Worm (Caenorhabditis elegans): ENCODE measurements around the gene algn-6.

Gene algn-6

DNA sequence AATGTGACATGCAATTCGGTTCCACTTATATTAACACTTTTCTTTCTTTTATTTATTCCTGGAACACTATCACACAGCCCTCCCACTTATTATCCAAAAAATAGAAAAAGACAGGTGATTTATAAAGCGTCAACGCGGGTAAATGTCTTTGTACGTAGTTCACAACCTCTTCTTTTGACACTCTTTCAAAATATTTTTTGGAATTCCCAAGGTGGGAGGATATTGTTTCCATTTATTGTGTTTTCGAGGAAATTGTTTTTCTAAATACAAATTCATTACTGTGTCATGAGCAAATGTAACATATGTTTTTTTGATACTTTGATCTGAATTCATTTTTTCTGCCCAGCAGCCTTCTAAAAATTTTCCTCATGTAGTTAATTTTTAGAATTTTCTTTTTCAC, 18.3 kb downstream of the algn-6 start:
- TF ChIP-seq elt-3 (tag; optimal IDR thresholded peaks at IDR 0.05) (no peak), lsy-12 (tag; optimal IDR thresholded peaks at IDR 0.05) (no peak), unc-62 (GFP tag; optimal IDR thresholded peaks at IDR 0.05) (no peak)

DNA sequence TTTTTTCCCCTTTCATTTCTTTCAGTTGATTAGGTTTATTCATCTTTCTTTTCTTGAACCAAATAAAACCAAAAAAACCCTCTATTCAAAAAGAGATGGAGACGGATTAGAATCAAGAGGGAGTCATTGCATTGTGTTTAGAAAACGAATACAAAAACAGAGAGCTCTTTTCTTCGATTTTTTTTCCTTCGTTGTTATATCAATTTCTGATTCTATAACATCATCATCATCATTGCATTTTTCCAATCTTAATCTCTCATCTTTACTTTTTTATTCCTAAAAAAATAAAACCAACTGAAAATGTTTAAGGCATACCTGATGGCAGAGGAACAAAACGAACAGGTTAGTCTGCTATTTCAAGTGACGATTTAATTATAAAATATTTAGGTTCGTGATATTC, 19.2 kb downstream of the algn-6 start, which contains the start of gene T05H10.8:
Gene T05H10.8, plus strand, starts transcription at position 301 of the 400 bp plus-strand sequence.
- TF ChIP-seq snpc-4 (tag; optimal IDR thresholded peaks at IDR 0.05) (no peak), nhr-43 (tag; optimal IDR thresholded peaks at IDR 0.05; ENCODE audit: poor library complexity, severe bottlenecking) (no peak), hmg-11 (tag; optimal IDR thresholded peaks at IDR 0.05) (no peak), nhr-77 (tag; optimal IDR thresholded peaks at IDR 0.05) (no peak), ztf-4 (tag; optimal IDR thresholded peaks at IDR 0.05) (no peak)

DNA sequence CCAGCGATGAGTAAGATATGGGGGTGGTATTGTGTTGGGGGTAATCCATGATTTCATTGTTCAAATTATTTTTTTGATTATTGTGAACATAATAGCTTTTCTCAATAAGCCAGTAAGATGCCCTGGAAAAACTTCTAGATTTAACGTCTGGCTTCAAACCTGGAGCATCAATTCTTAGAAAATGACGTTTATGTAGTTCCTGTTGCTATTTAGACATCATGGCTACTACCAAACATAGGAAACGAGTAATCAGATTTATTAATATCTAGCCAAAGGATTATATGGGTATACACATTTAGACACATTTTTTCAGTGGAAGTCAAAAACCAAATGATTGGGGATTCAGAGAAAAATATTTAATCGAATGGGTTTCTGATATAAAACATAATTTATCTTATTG, 19.9 kb downstream of the algn-6 start:
- TF ChIP-seq tbx-2 (tag; optimal IDR thresholded peaks at IDR 0.05) = no peak
- TF ChIP-seq nhr-11 (tag; optimal IDR thresholded peaks at IDR 0.05) = peak; percentile 81

DNA sequence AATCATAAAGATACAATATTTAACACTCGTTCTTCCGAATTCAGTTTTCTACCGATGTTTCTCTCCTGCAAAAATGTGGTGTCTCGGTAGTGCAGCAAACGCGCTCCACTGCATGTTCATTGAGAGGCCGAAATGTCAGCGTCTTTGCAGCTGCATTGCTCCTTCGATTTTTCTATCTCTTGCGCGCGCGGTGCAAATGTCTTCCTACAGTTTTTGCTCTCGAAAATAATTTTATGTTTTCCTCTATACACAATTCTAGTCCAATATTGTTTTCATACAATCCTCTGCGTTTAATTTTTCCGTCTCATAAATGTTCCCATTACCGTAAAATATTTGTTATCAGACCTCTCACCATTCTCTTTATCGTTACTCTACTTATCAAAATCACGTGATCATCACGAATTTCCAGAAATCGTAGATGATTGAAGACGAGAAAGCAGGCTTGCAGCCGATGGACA, 22.8 kb downstream of the algn-6 start, which contains the start of gene ufd-2:
Gene ufd-2, plus strand, starts transcription at position 408 of the 458 bp plus-strand sequence.
- peak; percentile 81 for TF ChIP-seq elt-2 (tag; optimal IDR thresholded peaks at IDR 0.05)
- TF ChIP-seq ceh-16 (tag; optimal IDR thresholded peaks at IDR 0.05) = no peak
- TF ChIP-seq lsy-12 (tag; optimal IDR thresholded peaks at IDR 0.05) = peak; percentile 23
- no peak for TF ChIP-seq tbx-2 (tag; optimal IDR thresholded peaks at IDR 0.05)
- no peak for TF ChIP-seq nhr-23 (tag; optimal IDR thresholded peaks at IDR 0.05)
- peak; percentile 9 for TF ChIP-seq egl-5 (tag; optimal IDR thresholded peaks at IDR 0.05)
- TF ChIP-seq pqm-1 (tag; optimal IDR thresholded peaks at IDR 0.05) = peak; percentile 39
- TF ChIP-seq fkh-2 (tag; optimal IDR thresholded peaks at IDR 0.05) = no peak
- TF ChIP-seq skn-1 (tag; optimal IDR thresholded peaks at IDR 0.05) = peak; percentile 77
- peak; percentile 36 for TF ChIP-seq nhr-43 (tag; optimal IDR thresholded peaks at IDR 0.05; ENCODE audit: poor library complexity, severe bottlenecking)
- peak; percentile 22 for TF ChIP-seq hmg-11 (tag; optimal IDR thresholded peaks at IDR 0.05)
- peak; percentile 68 for TF ChIP-seq snpc-4 (tag; optimal IDR thresholded peaks at IDR 0.05)
- no peak for TF ChIP-seq nhr-237 (tag; optimal IDR thresholded peaks at IDR 0.05)
- TF ChIP-seq elt-1 (tag; optimal IDR thresholded peaks at IDR 0.05) = no peak
- TF ChIP-seq nhr-25 (tag; optimal IDR thresholded peaks at IDR 0.05) = peak; percentile 80
- peak; percentile 96 for TF ChIP-seq lin-15B (tag; optimal IDR thresholded peaks at IDR 0.05)
- peak; percentile 32 for TF ChIP-seq jun-1 (tag; optimal IDR thresholded peaks at IDR 0.05)
- peak; percentile 82 for TF ChIP-seq pha-4 (tag; optimal IDR thresholded peaks at IDR 0.05)
- TF ChIP-seq eor-1 (tag; optimal IDR thresholded peaks at IDR 0.05) = no peak
- TF ChIP-seq nhr-77 (tag; optimal IDR thresholded peaks at IDR 0.05) = no peak
- no peak for TF ChIP-seq mdl-1 (tag; optimal IDR thresholded peaks at IDR 0.05)
- TF ChIP-seq nfya-1 (tag; optimal IDR thresholded peaks at IDR 0.05; ENCODE audit: insufficient read depth) = peak; percentile 75
- TF ChIP-seq R02D3.7 (tag; optimal IDR thresholded peaks at IDR 0.05) = peak; percentile 42
- TF ChIP-seq lin-39 (tag; optimal IDR thresholded peaks at IDR 0.05) = peak; percentile 83

DNA sequence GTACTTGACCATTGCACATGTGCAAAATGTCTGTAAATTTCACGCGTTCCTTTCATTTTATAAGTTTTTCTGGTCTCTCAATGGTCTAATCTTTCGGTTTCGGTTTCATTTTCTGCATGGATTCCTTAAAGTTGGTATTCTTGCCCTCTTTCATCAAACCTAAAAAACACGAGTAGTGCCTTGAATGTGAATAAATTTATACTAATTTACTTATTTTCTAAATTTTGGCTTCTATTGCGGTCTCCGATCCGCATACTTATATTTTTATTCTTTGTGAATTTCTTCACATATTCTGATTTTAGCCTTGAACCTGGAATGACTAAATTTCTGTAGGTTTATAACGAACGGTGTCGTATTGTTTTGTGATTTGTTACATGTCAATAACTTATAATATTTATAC, 26.4 kb downstream of the algn-6 start, which contains the start of gene pdha-1:
Gene pdha-1, plus strand, starts transcription at position 301 of the 400 bp plus-strand sequence.
- TF ChIP-seq ceh-16 (tag; optimal IDR thresholded peaks at IDR 0.05) = no peak
- TF ChIP-seq ceh-28 (tag; optimal IDR thresholded peaks at IDR 0.05) = no peak
- TF ChIP-seq unc-39 (tag; optimal IDR thresholded peaks at IDR 0.05) = no peak
- no peak for TF ChIP-seq snpc-4 (tag; optimal IDR thresholded peaks at IDR 0.05)
- TF ChIP-seq ztf-11 (tag; optimal IDR thresholded peaks at IDR 0.05) = no peak
- no peak for TF ChIP-seq fos-1 (tag; optimal IDR thresholded peaks at IDR 0.05)
- no peak for TF ChIP-seq ZK546.5 (tag; optimal IDR thresholded peaks at IDR 0.05)

Measured in whole organism, L3 larva.